Worm (Caenorhabditis elegans): ENCODE measurements around the gene skih-2.

DNA sequence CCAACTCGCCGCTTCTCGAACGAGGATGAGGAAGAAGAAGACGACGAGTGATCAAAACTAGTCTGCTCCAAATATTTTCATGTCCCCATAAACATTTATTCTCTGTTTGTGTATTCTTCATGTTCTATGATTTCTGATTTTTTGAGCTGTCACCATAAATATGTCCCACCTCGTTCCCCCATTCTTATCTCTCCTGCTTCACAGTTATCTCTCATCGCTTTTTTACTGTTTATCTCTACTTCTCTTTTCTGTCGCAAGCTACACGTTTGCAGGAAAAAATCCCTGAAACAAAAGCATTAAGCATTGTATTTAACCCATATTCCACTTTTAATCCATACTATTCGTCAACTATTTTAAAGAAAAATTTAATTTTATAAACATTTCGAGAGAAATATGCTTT lies 11.4 kb downstream of the skih-2 start:
- TF ChIP-seq W03F9.2 (tag; optimal IDR thresholded peaks at IDR 0.05) (no peak), dao-5 (tag; optimal IDR thresholded peaks at IDR 0.05) (no peak)
